Worm (Caenorhabditis elegans) whole organism, L3 larva: Measurements from ENCODE around the gene F17C11.13.

Source experiments
- R02D3.7 ChIP-seq: fragments of 150-350 bp; optimal IDR thresholded peaks from 2 replicates; lab custom pipeline; 2014; ENCODE audit warnings: missing biosample characterization, missing genetic modification characterization
- ZK546.5 ChIP-seq: sonication (generic microtip); optimal IDR thresholded peaks from 2 replicates; lab custom pipeline; 2017; ENCODE audit warnings: missing biosample characterization, missing genetic modification characterization
- aly-2 ChIP-seq: fragments of 150-350 bp; optimal IDR thresholded peaks from 2 replicates; lab custom pipeline; 2014; ENCODE audit warnings: missing biosample characterization, missing genetic modification characterization
- ama-1 ChIP-seq: fragments of 150-350 bp; optimal IDR thresholded peaks from 2 replicates; lab custom pipeline; 2018
- ceh-16 ChIP-seq: sonication (generic microtip); optimal IDR thresholded peaks from 2 replicates; lab custom pipeline; 2017; ENCODE audit warnings: missing biosample characterization, missing genetic modification characterization
- ceh-28 ChIP-seq: fragments of 150-350 bp; optimal IDR thresholded peaks from 2 replicates; lab custom pipeline; 2014; ENCODE audit warnings: missing biosample characterization, missing genetic modification reagents, missing genetic modification characterization
- ceh-82 ChIP-seq: fragments of 150-350 bp; optimal IDR thresholded peaks from 2 replicates; lab custom pipeline; 2014; ENCODE audit warnings: missing biosample characterization, missing genetic modification characterization
- ceh-9 ChIP-seq: sonication (generic microtip); optimal IDR thresholded peaks from 2 replicates; lab custom pipeline; 2018; ENCODE audit warnings: missing biosample characterization, missing genetic modification characterization
- daf-12 ChIP-seq: fragments of 150-350 bp; optimal IDR thresholded peaks from 2 replicates; lab custom pipeline; 2014; ENCODE audit warnings: missing biosample characterization, missing genetic modification reagents, missing genetic modification characterization
- egl-27 ChIP-seq: sonication (generic microtip); optimal IDR thresholded peaks from 4 replicates; lab custom pipeline; 2017; ENCODE audit warnings: missing biosample characterization, missing genetic modification reagents, missing genetic modification characterization
- egl-5 ChIP-seq: fragments of 150-350 bp; optimal IDR thresholded peaks from 2 replicates; lab custom pipeline; 2017; ENCODE audit warnings: missing biosample characterization, missing genetic modification reagents, missing genetic modification characterization, inconsistent platforms
- elt-1 ChIP-seq: fragments of 150-350 bp; optimal IDR thresholded peaks from 2 replicates; lab custom pipeline; 2014; ENCODE audit warnings: missing biosample characterization, missing genetic modification characterization
- elt-2 ChIP-seq: sonication (generic microtip); optimal IDR thresholded peaks from 2 replicates; lab custom pipeline; 2016; ENCODE audit warnings: missing genetic modification reagents, mild to moderate bottlenecking, missing genetic modification characterization, missing compliant biosample characterization
- elt-3 ChIP-seq, 3 experiments: fragments of 150-350 bp in 1 of 3; sonication (generic microtip) in 2 of 3; optimal IDR thresholded peaks; 2 replicates in 2 of 3; 4 replicates in 1 of 3; lab custom pipeline; 2014 to 2017; ENCODE audit warnings: missing biosample characterization in 3 of 3, missing genetic modification characterization in 3 of 3
- eor-1 ChIP-seq, 2 experiments: fragments of 150-350 bp; optimal IDR thresholded peaks; 2 replicates each; lab custom pipeline; 2014 to 2018; ENCODE audit warnings: missing biosample characterization in 2 of 2, missing genetic modification characterization in 2 of 2
- fkh-10 ChIP-seq: sonication (generic microtip); optimal IDR thresholded peaks from 2 replicates; lab custom pipeline; 2017; ENCODE audit warnings: missing biosample characterization, missing genetic modification reagents, missing genetic modification characterization
- fkh-2 ChIP-seq: fragments of 150-350 bp; optimal IDR thresholded peaks from 2 replicates; lab custom pipeline; 2014; ENCODE audit warnings: missing biosample characterization, missing genetic modification reagents, missing genetic modification characterization
- fos-1 ChIP-seq: fragments of 150-350 bp; optimal IDR thresholded peaks from 2 replicates; lab custom pipeline; 2014; ENCODE audit warnings: missing biosample characterization, missing genetic modification characterization
- hmg-11 ChIP-seq: sonication (generic microtip); optimal IDR thresholded peaks from 2 replicates; lab custom pipeline; 2016; ENCODE audit warnings: missing genetic modification characterization, missing compliant biosample characterization
- jun-1 ChIP-seq: fragments of 150-350 bp; optimal IDR thresholded peaks from 2 replicates; lab custom pipeline; 2014; ENCODE audit warnings: missing biosample characterization, missing genetic modification reagents, missing genetic modification characterization
- lin-15B ChIP-seq: fragments of 150-350 bp; optimal IDR thresholded peaks from 2 replicates; lab custom pipeline; 2014; ENCODE audit warnings: missing biosample characterization, missing genetic modification characterization
- lin-39 ChIP-seq: fragments of 150-350 bp; optimal IDR thresholded peaks from 2 replicates; lab custom pipeline; 2018; ENCODE audit warnings: missing biosample characterization, missing genetic modification reagents, missing genetic modification characterization
- lsy-12 ChIP-seq: sonication (generic microtip); optimal IDR thresholded peaks from 2 replicates; lab custom pipeline; 2016; ENCODE audit warnings: mild to moderate bottlenecking, missing genetic modification characterization, missing compliant biosample characterization
- mdl-1 ChIP-seq: fragments of 150-350 bp; optimal IDR thresholded peaks from 2 replicates; lab custom pipeline; 2014; ENCODE audit warnings: missing biosample characterization, missing genetic modification characterization
- mml-1 ChIP-seq: fragments of 150-350 bp; sonication (generic microtip); optimal IDR thresholded peaks from 3 replicates; lab custom pipeline; 2014; ENCODE audit warnings: missing biosample characterization, missing genetic modification characterization
- nfya-1 ChIP-seq: sonication (generic microtip); optimal IDR thresholded peaks from 2 replicates; lab custom pipeline; 2017; ENCODE audit warnings: missing genetic modification characterization, mild to moderate bottlenecking, missing compliant biosample characterization, antibody characterized with exemption, moderate library complexity; ENCODE audit not compliant: insufficient read depth
- nhr-11 ChIP-seq: fragments of 150-350 bp; optimal IDR thresholded peaks from 2 replicates; lab custom pipeline; 2014; ENCODE audit warnings: missing biosample characterization, missing genetic modification characterization
- nhr-12 ChIP-seq: fragments of 150-350 bp; optimal IDR thresholded peaks from 2 replicates; lab custom pipeline; 2014; ENCODE audit warnings: missing biosample characterization, missing genetic modification characterization
- nhr-23 ChIP-seq: fragments of 150-350 bp; optimal IDR thresholded peaks from 2 replicates; lab custom pipeline; 2014; ENCODE audit warnings: missing biosample characterization, missing genetic modification reagents, missing genetic modification characterization
- nhr-237 ChIP-seq: fragments of 150-350 bp; optimal IDR thresholded peaks from 2 replicates; lab custom pipeline; 2014; ENCODE audit warnings: missing biosample characterization, missing genetic modification characterization
- nhr-25 ChIP-seq: sonication (generic microtip); optimal IDR thresholded peaks from 2 replicates; lab custom pipeline; 2017; ENCODE audit warnings: missing biosample characterization, missing genetic modification characterization
- nhr-28 ChIP-seq: fragments of 150-350 bp; optimal IDR thresholded peaks from 2 replicates; lab custom pipeline; 2014; ENCODE audit warnings: missing biosample characterization, missing genetic modification characterization
- nhr-43 ChIP-seq: sonication (generic microtip); optimal IDR thresholded peaks from 2 replicates; lab custom pipeline; 2016; ENCODE audit warnings: mild to moderate bottlenecking, missing genetic modification characterization, missing compliant biosample characterization; ENCODE audit not compliant: poor library complexity, severe bottlenecking
- nhr-67 ChIP-seq: fragments of 150-350 bp; optimal IDR thresholded peaks from 2 replicates; lab custom pipeline; 2014; ENCODE audit warnings: missing biosample characterization, missing genetic modification characterization
- nhr-76 ChIP-seq: fragments of 150-350 bp; sonication (generic microtip); optimal IDR thresholded peaks from 5 replicates; lab custom pipeline; 2014; ENCODE audit warnings: missing biosample characterization, missing genetic modification characterization
- nhr-77 ChIP-seq: fragments of 150-350 bp; optimal IDR thresholded peaks from 2 replicates; lab custom pipeline; 2014; ENCODE audit warnings: missing biosample characterization, missing genetic modification characterization
- pha-4 ChIP-seq: fragments of 150-350 bp; optimal IDR thresholded peaks from 2 replicates; lab custom pipeline; 2014; ENCODE audit warnings: missing biosample characterization, missing genetic modification reagents, missing genetic modification characterization
- pqm-1 ChIP-seq: fragments of 150-350 bp; optimal IDR thresholded peaks from 2 replicates; lab custom pipeline; 2017; ENCODE audit warnings: missing biosample characterization, missing genetic modification characterization, inconsistent platforms
- sea-2 ChIP-seq: fragments of 150-350 bp; sonication (generic microtip); optimal IDR thresholded peaks from 4 replicates; lab custom pipeline; 2014; ENCODE audit warnings: missing biosample characterization, missing genetic modification reagents, missing genetic modification characterization
- skn-1 ChIP-seq: fragments of 150-350 bp; optimal IDR thresholded peaks from 2 replicates; lab custom pipeline; 2014; ENCODE audit warnings: missing biosample characterization, missing genetic modification characterization
- snpc-4 ChIP-seq: fragments of 150-350 bp; optimal IDR thresholded peaks from 2 replicates; lab custom pipeline; 2014; ENCODE audit warnings: missing biosample characterization, missing genetic modification characterization
- tbx-2 ChIP-seq: sonication (generic microtip); optimal IDR thresholded peaks from 2 replicates; lab custom pipeline; 2016; ENCODE audit warnings: mild to moderate bottlenecking, missing genetic modification characterization, missing compliant biosample characterization
- unc-39 ChIP-seq: sonication (generic microtip); optimal IDR thresholded peaks from 4 replicates; lab custom pipeline; 2017; ENCODE audit warnings: missing biosample characterization, missing genetic modification characterization
- unc-62 ChIP-seq: fragments of 150-350 bp; sonication (generic microtip); optimal IDR thresholded peaks from 4 replicates; lab custom pipeline; 2014; ENCODE audit warnings: missing biosample characterization, missing genetic modification reagents, missing genetic modification characterization
- zag-1 ChIP-seq: fragments of 150-350 bp; optimal IDR thresholded peaks from 2 replicates; lab custom pipeline; 2014; ENCODE audit warnings: missing biosample characterization, missing genetic modification characterization
- ztf-11 ChIP-seq: fragments of 150-350 bp; optimal IDR thresholded peaks from 2 replicates; lab custom pipeline; 2014; ENCODE audit warnings: missing biosample characterization, missing genetic modification characterization
- ztf-4 ChIP-seq: fragments of 150-350 bp; optimal IDR thresholded peaks from 2 replicates; lab custom pipeline; 2014; ENCODE audit warnings: missing biosample characterization, missing genetic modification characterization

F17C11.13 gene

DNA sequence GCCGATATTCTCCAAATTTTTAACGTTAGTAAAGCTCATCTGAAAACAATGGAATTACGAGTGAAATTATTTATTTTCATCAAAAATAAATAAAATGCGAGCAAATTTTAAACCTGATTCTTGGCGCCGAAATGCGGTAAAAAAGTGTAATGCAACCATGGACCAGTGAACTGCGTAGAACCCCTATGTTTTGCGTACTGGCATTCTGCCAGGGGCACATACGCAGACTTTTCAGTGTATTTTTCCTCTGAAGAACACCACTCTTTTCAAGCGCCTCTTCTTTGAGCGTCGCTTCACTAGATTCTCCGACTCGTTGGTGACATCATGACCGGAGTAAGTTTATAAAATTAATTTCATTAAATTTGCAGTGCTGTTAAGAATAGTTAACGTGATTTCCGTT is 9.8 kb downstream of the F17C11.13 start, which contains the start of the genes ctf-4 and eef-1G:
TSS of gene ctf-4 (minus strand) at position 39 of the 400 bp plus-strand sequence.
TSS of gene eef-1G (plus strand) at position 219 of the 400 bp plus-strand sequence.
- peak; percentile 99 for TF ChIP-seq pha-4 (tag; lab: Kevin White, UChicago)
- peak; percentile 93 for TF ChIP-seq snpc-4 (tag; lab: Kevin White, UChicago)
- TF ChIP-seq aly-2 (tag; lab: Kevin White, UChicago), result no peak
- peak; percentile 93 for TF ChIP-seq lsy-12
- peak; percentile 94 for TF ChIP-seq pqm-1
- peak; percentile 80 for TF ChIP-seq ceh-82
- TF ChIP-seq nhr-237 (tag; lab: Kevin White, UChicago), result no peak
- peak; percentile 88 for TF ChIP-seq skn-1
- TF ChIP-seq nhr-67 (tag; lab: Kevin White, UChicago), result peak; percentile 39
- peak; percentile 97 for TF ChIP-seq nfya-1 (tag; lab: Kevin White, UChicago)
- TF ChIP-seq tbx-2 (tag; lab: Kevin White, UChicago), result peak; percentile 88
- peak; percentile 90 for TF ChIP-seq jun-1
- TF ChIP-seq fkh-10 (GFP tag; lab: Kevin White, UChicago), result peak; percentile 62
- TF ChIP-seq ceh-28 (tag; lab: Kevin White, UChicago), result peak; percentile 82
- TF ChIP-seq fos-1 (tag; lab: Kevin White, UChicago), result peak; percentile 72
- no peak for TF ChIP-seq daf-12 (tag; lab: Kevin White, UChicago)
- no peak for TF ChIP-seq eor-1 (tag; optimal IDR thresholded peaks at IDR 0.05; lab: Kevin White, UChicago)
- TF ChIP-seq mml-1 (tag; lab: Kevin White, UChicago), result no peak
- TF ChIP-seq ZK546.5 (tag; lab: Kevin White, UChicago), result no peak
- TF ChIP-seq elt-3 (tag; optimal IDR thresholded peaks at IDR 0.05; lab: Kevin White, UChicago), result peak in 1 of 3 experiments; percentile 52
- TF ChIP-seq R02D3.7 (tag; lab: Kevin White, UChicago), result peak; percentile 82
- TF ChIP-seq unc-62 (GFP tag; lab: Kevin White, UChicago), result peak; percentile 77
- TF ChIP-seq nhr-12 (tag; lab: Kevin White, UChicago), result no peak
- TF ChIP-seq zag-1 (tag; lab: Kevin White, UChicago), result no peak
- TF ChIP-seq elt-1, result peak; percentile 70
- TF ChIP-seq mdl-1 (tag; lab: Kevin White, UChicago), result peak; percentile 3
- peak; percentile 97 for TF ChIP-seq egl-5 (tag; lab: Kevin White, UChicago)
- no peak for TF ChIP-seq ceh-9 (tag; lab: Kevin White, UChicago)
- peak; percentile 99 for TF ChIP-seq nhr-23
- TF ChIP-seq ama-1 (lab: Kevin White, UChicago), result peak; percentile 61
- TF ChIP-seq lin-39, result peak; percentile 96
- TF ChIP-seq elt-2 (tag; lab: Kevin White, UChicago), result peak; percentile 91
- TF ChIP-seq lin-15B, result peak; percentile 98
- no peak for TF ChIP-seq fkh-2 (tag; lab: Kevin White, UChicago)
- peak; percentile 92 for TF ChIP-seq egl-27 (tag; lab: Kevin White, UChicago)
- TF ChIP-seq nhr-43 (tag; lab: Kevin White, UChicago), result peak; percentile 93
- peak; percentile 68 for TF ChIP-seq nhr-77 (tag; lab: Kevin White, UChicago)
- no peak for TF ChIP-seq sea-2 (GFP tag; lab: Kevin White, UChicago)
- TF ChIP-seq ztf-11 (tag; lab: Kevin White, UChicago), result no peak
- TF ChIP-seq ztf-4 (tag; lab: Kevin White, UChicago), result peak; percentile 71
- no peak for TF ChIP-seq nhr-28 (tag; lab: Kevin White, UChicago)
- TF ChIP-seq hmg-11, result no peak
- TF ChIP-seq nhr-25 (tag; lab: Kevin White, UChicago), result peak; percentile 99
- TF ChIP-seq unc-39 (tag; lab: Kevin White, UChicago), result no peak
- peak; percentile 91 for TF ChIP-seq nhr-11 (tag; lab: Kevin White, UChicago)
- peak; percentile 26 for TF ChIP-seq nhr-76 (tag; lab: Kevin White, UChicago)
- TF ChIP-seq ceh-16 (tag; lab: Kevin White, UChicago), result no peak
